Fruit fly (Drosophila melanogaster) whole organism, embryonic: ENCODE data around the gene CG14402.
A peak's percentile ranks its signal among the peaks of the same experiment; 100 is the strongest.

Source experiments
- Asciz ChIP-seq: fragments of 200-800 bp; sonication (Bioruptor generic); optimal IDR thresholded peaks from 2 replicates; lab custom pipeline; 2017; ENCODE audit warnings: missing biosample characterization, mild to moderate bottlenecking, missing genetic modification characterization, missing genetic modification reagents
- Atf3 ChIP-seq: fragments of 200-800 bp; sonication (Bioruptor generic); optimal IDR thresholded peaks from 3 replicates; lab custom pipeline; 2016; ENCODE audit warnings: missing biosample characterization, missing genetic modification characterization
- CG10267 ChIP-seq: fragments of 200-800 bp; sonication (Bioruptor generic); optimal IDR thresholded peaks from 2 replicates; lab custom pipeline; 2018; ENCODE audit warnings: missing biosample characterization, mild to moderate bottlenecking, missing genetic modification characterization, moderate library complexity
- CG10979 ChIP-seq: fragments of 200-800 bp; sonication (Bioruptor generic); optimal IDR thresholded peaks from 2 replicates; lab custom pipeline; 2018; ENCODE audit warnings: missing biosample characterization, mild to moderate bottlenecking, missing genetic modification characterization, moderate library complexity
- CG11085 ChIP-seq: fragments of 200-800 bp; sonication (Bioruptor generic); IDR thresholded peaks from 2 replicates; pipeline ENCODE4 v1.3.6; 2022; ENCODE audit warnings: missing biosample characterization, missing genetic modification characterization
- CG12219 ChIP-seq: fragments of 200-800 bp; sonication (Bioruptor generic); optimal IDR thresholded peaks from 3 replicates; lab custom pipeline; 2018; ENCODE audit warnings: missing biosample characterization, mild to moderate bottlenecking, missing genetic modification characterization
- CG1529 ChIP-seq: fragments of 200-800 bp; sonication (Bioruptor generic); optimal IDR thresholded peaks from 3 replicates; lab custom pipeline; 2018; ENCODE audit warnings: missing biosample characterization, missing genetic modification characterization
- CG1603 ChIP-seq: fragments of 200-800 bp; sonication (Bioruptor generic); optimal IDR thresholded peaks from 2 replicates; lab custom pipeline; 2019; ENCODE audit warnings: missing biosample characterization, mild to moderate bottlenecking, missing genetic modification characterization, moderate library complexity
- CG16815 ChIP-seq: fragments of 200-800 bp; sonication (Bioruptor generic); optimal IDR thresholded peaks from 3 replicates; lab custom pipeline; 2017; ENCODE audit warnings: missing biosample characterization, mild to moderate bottlenecking, missing genetic modification characterization
- CG17328 ChIP-seq: fragments of 200-800 bp; sonication (Bioruptor generic); IDR thresholded peaks from 2 replicates; pipeline ENCODE4 v1.3.6; 2022; ENCODE audit warnings: missing biosample characterization, missing genetic modification characterization
- CG18764 ChIP-seq: fragments of 200-800 bp; sonication (Bioruptor generic); optimal IDR thresholded peaks from 3 replicates; lab custom pipeline; 2016; ENCODE audit warnings: missing biosample characterization, missing genetic modification characterization
- CG2199 ChIP-seq: fragments of 200-800 bp; sonication (Bioruptor generic); IDR thresholded peaks from 3 replicates; pipeline ENCODE4 v1.3.6; 2022; ENCODE audit warnings: missing biosample characterization, missing genetic modification characterization
- CG32532 ChIP-seq: fragments of 200-800 bp; sonication (Bioruptor generic); IDR thresholded peaks from 2 replicates; pipeline ENCODE4 v1.3.6; 2022; ENCODE audit warnings: missing biosample characterization, missing genetic modification characterization
- CG3281 ChIP-seq: fragments of 200-800 bp; sonication (Bioruptor generic); optimal IDR thresholded peaks from 3 replicates; lab custom pipeline; 2017; ENCODE audit warnings: missing biosample characterization, mild to moderate bottlenecking, missing genetic modification characterization
- CG3838 ChIP-seq: fragments of 200-800 bp; sonication (Bioruptor generic); optimal IDR thresholded peaks from 3 replicates; lab custom pipeline; 2016; ENCODE audit warnings: missing biosample characterization, missing genetic modification characterization
- CG3995 ChIP-seq: fragments of 200-800 bp; sonication (Bioruptor generic); optimal IDR thresholded peaks from 3 replicates; lab custom pipeline; 2016; ENCODE audit warnings: missing biosample characterization, missing genetic modification characterization
- CG4854 ChIP-seq: fragments of 200-800 bp; sonication (Bioruptor generic); optimal IDR thresholded peaks from 2 replicates; lab custom pipeline; 2016; ENCODE audit warnings: missing biosample characterization, missing genetic modification characterization, inconsistent platforms
- CG5180 ChIP-seq: fragments of 200-800 bp; sonication (Bioruptor generic); optimal IDR thresholded peaks from 3 replicates; lab custom pipeline; 2017; ENCODE audit warnings: missing biosample characterization, missing genetic modification characterization, mild to moderate bottlenecking, moderate library complexity, missing genetic modification reagents
- CG6254 ChIP-seq: fragments of 200-800 bp; sonication (Bioruptor generic); optimal IDR thresholded peaks from 3 replicates; lab custom pipeline; 2017; ENCODE audit warnings: mild to moderate bottlenecking, missing biosample characterization, missing genetic modification reagents, missing genetic modification characterization
- CG6683 ChIP-seq: fragments of 200-800 bp; sonication (Bioruptor generic); optimal IDR thresholded peaks from 2 replicates; lab custom pipeline; 2017; ENCODE audit warnings: missing biosample characterization, mild to moderate bottlenecking, missing genetic modification characterization, missing genetic modification reagents
- CG8290 ChIP-seq, 3 experiments: fragments of 200-800 bp; sonication (Bioruptor generic); optimal IDR thresholded peaks; 2 replicates each; lab custom pipeline; 2016 to 2019; ENCODE audit warnings: missing biosample characterization in 3 of 3, missing genetic modification characterization in 3 of 3, mild to moderate bottlenecking in 2 of 3, moderate library complexity in 1 of 3
- CG8478 ChIP-seq: fragments of >200 bp; optimal IDR thresholded peaks from 2 replicates; lab custom pipeline; 2018
- CrebB ChIP-seq: fragments of 200-800 bp; sonication (Bioruptor generic); optimal IDR thresholded peaks from 3 replicates; lab custom pipeline; 2018; ENCODE audit warnings: missing biosample characterization, mild to moderate bottlenecking, missing genetic modification characterization
- Deaf1 ChIP-seq: fragments of 200-800 bp; optimal IDR thresholded peaks from 3 replicates; lab custom pipeline; 2019; ENCODE audit warnings: missing biosample characterization, mild to moderate bottlenecking, missing genetic modification characterization, moderate library complexity
- Dfd ChIP-seq, 2 experiments: fragments of >200 bp; optimal IDR thresholded peaks; 2 replicates each; lab custom pipeline; 2017; ENCODE audit warnings: missing biosample characterization in 2 of 2, missing genetic modification characterization in 2 of 2
- Dll ChIP-seq: fragments of 200-800 bp; sonication (Bioruptor generic); IDR thresholded peaks from 4 replicates; pipeline ENCODE4 v1.3.6; 2022; ENCODE audit warnings: missing biosample characterization, missing genetic modification characterization; ENCODE audit not compliant: partially characterized antibody
- Ets65A ChIP-seq: fragments of 200-800 bp; sonication (Bioruptor generic); peaks from one replicate; lab custom pipeline; 2016; ENCODE audit warnings: missing biosample characterization, missing genetic modification characterization
- Ets97D ChIP-seq: fragments of 200-800 bp; sonication (Bioruptor generic); optimal IDR thresholded peaks from 3 replicates; lab custom pipeline; 2016; ENCODE audit warnings: missing biosample characterization, missing genetic modification characterization
- HmgD ChIP-seq: fragments of 200-800 bp; sonication (Bioruptor generic); optimal IDR thresholded peaks from 3 replicates; lab custom pipeline; 2016; ENCODE audit warnings: missing biosample characterization, missing genetic modification characterization
- Hr51 ChIP-seq, 2 experiments: fragments of 200-800 bp; sonication (Bioruptor generic); optimal IDR thresholded peaks; 2 replicates in 1 of 2; 3 replicates in 1 of 2; lab custom pipeline; 2016 to 2018; ENCODE audit warnings: missing biosample characterization in 2 of 2, missing genetic modification characterization in 2 of 2, mild to moderate bottlenecking in 1 of 2, moderate library complexity in 1 of 2
- Nf-YB ChIP-seq: fragments of 200-800 bp; sonication (Bioruptor generic); optimal IDR thresholded peaks from 3 replicates; lab custom pipeline; 2019; ENCODE audit warnings: missing biosample characterization, mild to moderate bottlenecking, missing genetic modification characterization, moderate library complexity
- NfI ChIP-seq: fragments of 200-800 bp; sonication (Bioruptor generic); optimal IDR thresholded peaks from 3 replicates; lab custom pipeline; 2018; ENCODE audit warnings: missing biosample characterization, mild to moderate bottlenecking, missing genetic modification characterization, moderate library complexity
- Sin3A ChIP-seq: fragments of >200 bp; optimal IDR thresholded peaks from 2 replicates; lab custom pipeline; 2018
- Sox100B ChIP-seq: fragments of 200-800 bp; sonication (Bioruptor generic); optimal IDR thresholded peaks from 3 replicates; lab custom pipeline; 2018; ENCODE audit warnings: missing biosample characterization, mild to moderate bottlenecking, missing genetic modification characterization
- Trl ChIP-seq, 3 experiments: fragments of >200 bp in 2 of 3; fragments of 200-800 bp in 1 of 3; sonication (Bioruptor generic) in 1 of 3; optimal IDR thresholded peaks; 2 replicates in 1 of 3; 3 replicates in 2 of 3; lab custom pipeline; 2016 to 2017; ENCODE audit warnings: missing biosample characterization in 1 of 3, missing genetic modification characterization in 1 of 3
- chm ChIP-seq: fragments of 200-800 bp; sonication (Bioruptor generic); IDR thresholded peaks from 2 replicates; pipeline ENCODE4 v1.3.6; 2022; ENCODE audit warnings: missing biosample characterization, missing genetic modification characterization
- disco-r ChIP-seq: fragments of 200-800 bp; sonication (Bioruptor generic); optimal IDR thresholded peaks from 2 replicates; lab custom pipeline; 2016; ENCODE audit warnings: missing biosample characterization, missing genetic modification characterization
- dysf ChIP-seq: fragments of 200-800 bp; sonication (Bioruptor generic); IDR thresholded peaks from 3 replicates; pipeline ENCODE4 v1.3.6; 2022; ENCODE audit warnings: missing biosample characterization, missing genetic modification characterization
- fd3F ChIP-seq: fragments of 200-800 bp; sonication (Bioruptor generic); optimal IDR thresholded peaks from 2 replicates; lab custom pipeline; 2018; ENCODE audit warnings: missing biosample characterization, mild to moderate bottlenecking, missing genetic modification characterization, moderate library complexity
- gfzf ChIP-seq: fragments of 200-800 bp; sonication (Bioruptor generic); optimal IDR thresholded peaks from 2 replicates; lab custom pipeline; 2016; ENCODE audit warnings: missing biosample characterization, mild to moderate bottlenecking, missing genetic modification characterization, moderate library complexity
- hth ChIP-seq: fragments of >200 bp; optimal IDR thresholded peaks from 2 replicates; lab custom pipeline; 2017; ENCODE audit warnings: inconsistent platforms
- jigr1 ChIP-seq: fragments of 200-800 bp; sonication (Bioruptor generic); IDR thresholded peaks from 3 replicates; pipeline ENCODE4 v1.3.6; 2022; ENCODE audit warnings: missing biosample characterization, missing genetic modification characterization
- kni ChIP-seq: fragments of 200-800 bp; sonication (Bioruptor generic); optimal IDR thresholded peaks from 3 replicates; lab custom pipeline; 2017; ENCODE audit warnings: mild to moderate bottlenecking, missing biosample characterization, missing genetic modification reagents, missing genetic modification characterization
- nau ChIP-seq: fragments of 200-800 bp; sonication (Bioruptor generic); optimal IDR thresholded peaks from 3 replicates; lab custom pipeline; 2017; ENCODE audit warnings: missing biosample characterization, mild to moderate bottlenecking, missing genetic modification characterization, missing genetic modification reagents
- onecut ChIP-seq: fragments of 200-800 bp; sonication (Bioruptor generic); IDR thresholded peaks from 2 replicates; pipeline ENCODE4 v1.3.6; 2022; ENCODE audit warnings: missing biosample characterization, missing genetic modification characterization
- peb ChIP-seq: fragments of 200-800 bp; sonication (Bioruptor generic); IDR thresholded peaks from 2 replicates; pipeline ENCODE4 v1.3.6; 2022; ENCODE audit warnings: missing biosample characterization, missing genetic modification characterization
- schlank ChIP-seq: fragments of 200-800 bp; sonication (Bioruptor generic); optimal IDR thresholded peaks from 2 replicates; lab custom pipeline; 2018; ENCODE audit warnings: missing biosample characterization, mild to moderate bottlenecking, missing genetic modification characterization
- shn ChIP-seq: fragments of 200-800 bp; sonication (Bioruptor generic); optimal IDR thresholded peaks from 3 replicates; lab custom pipeline; 2016; ENCODE audit warnings: missing biosample characterization, missing genetic modification characterization

CG14402 gene

dm6 chr2L:20823196-20824105 lies 25.6 kb upstream of the CG14402 start (continued):
- no peak for TF ChIP-seq Dfd (GFP tag; optimal IDR thresholded peaks at IDR 0.05; lab: Kevin White, UChicago)
- TF ChIP-seq shn (GFP tag; lab: Kevin White, UChicago) = no peak
- TF ChIP-seq disco-r = no peak
- TF ChIP-seq Hr51 (GFP tag; optimal IDR thresholded peaks at IDR 0.05; lab: Kevin White, UChicago) = peak in 1 of 2 experiments; percentile 24
- TF ChIP-seq Atf3 (GFP tag; lab: Kevin White, UChicago) = no peak
- no peak for TF ChIP-seq CG11085 (GFP tag; lab: Robert Waterston, UW)
- TF ChIP-seq Sox100B (GFP tag; lab: Kevin White, UChicago) = peak; percentile 62
- no peak for TF ChIP-seq CG6683 (GFP tag; lab: Kevin White, UChicago)
- TF ChIP-seq Deaf1 (tag; lab: Kevin White, UChicago) = peak; percentile 29
- TF ChIP-seq Sin3A (lab: Kevin White, UChicago) = no peak
- no peak for TF ChIP-seq NfI (GFP tag; lab: Kevin White, UChicago)
- TF ChIP-seq schlank (tag; lab: Kevin White, UChicago) = no peak
- TF ChIP-seq CG1603 (tag; lab: Kevin White, UChicago) = no peak
- peak; percentile 33; the same call in 1 of the 2 replicates for TF ChIP-seq CG32532
- no peak for TF ChIP-seq CG3838 (GFP tag; lab: Kevin White, UChicago)
- TF ChIP-seq CG10979 = peak; percentile 0
- peak; percentile 93 for TF ChIP-seq CG8478 (lab: Kevin White, UChicago)
- no peak for TF ChIP-seq CG18764
- peak; percentile 95 for TF ChIP-seq CG2199
- TF ChIP-seq CG6254 = no peak
- TF ChIP-seq Nf-YB (GFP tag; lab: Kevin White, UChicago) = no peak
- TF ChIP-seq CG3281 (GFP tag; lab: Kevin White, UChicago) = no peak
- peak; percentile 15 for TF ChIP-seq CG1529 (GFP tag; lab: Kevin White, UChicago)
- no peak for TF ChIP-seq hth
- no peak for TF ChIP-seq CrebB (tag; lab: Kevin White, UChicago)
- TF ChIP-seq kni (GFP tag; lab: Kevin White, UChicago) = peak; percentile 91
- TF ChIP-seq chm (GFP tag; lab: Robert Waterston, UW) = 0 out of 2 replicates have a peak, but pooled peaks have one; percentile 38
- TF ChIP-seq dysf (GFP tag; lab: Robert Waterston, UW) = no peak
- no peak for TF ChIP-seq Trl (optimal IDR thresholded peaks at IDR 0.05; lab: Kevin White, UChicago)
- no peak for TF ChIP-seq Trl (GFP tag; optimal IDR thresholded peaks at IDR 0.05; lab: Kevin White, UChicago)
- TF ChIP-seq CG12219 (GFP tag; lab: Kevin White, UChicago) = no peak
- no peak for TF ChIP-seq peb (GFP tag; lab: Robert Waterston, UW)
- 0 out of 2 replicates have a peak, but pooled peaks have one; percentile 25 for TF ChIP-seq CG17328 (GFP tag; lab: Robert Waterston, UW)
- no peak for TF ChIP-seq nau (GFP tag; lab: Kevin White, UChicago)
- peak; percentile 48 for TF ChIP-seq Ets65A (GFP tag; lab: Kevin White, UChicago)
- TF ChIP-seq CG8290 (GFP tag; optimal IDR thresholded peaks at IDR 0.05; lab: Kevin White, UChicago) = no peak
- TF ChIP-seq CG8290 (tag; optimal IDR thresholded peaks at IDR 0.05; lab: Kevin White, UChicago) = peak in 1 of 2 experiments; percentile 53
- no peak for TF ChIP-seq Ets97D
- TF ChIP-seq Dll (GFP tag; lab: Robert Waterston, UW) = peak; percentile 49; the same call in 2 of the 4 replicates
- no peak for TF ChIP-seq jigr1 (GFP tag; lab: Robert Waterston, UW)
- TF ChIP-seq gfzf = no peak
- TF ChIP-seq Asciz (GFP tag; lab: Kevin White, UChicago) = no peak
- no peak for TF ChIP-seq onecut (GFP tag; lab: Robert Waterston, UW)
- peak; percentile 58 for TF ChIP-seq CG5180 (GFP tag; lab: Kevin White, UChicago)
- TF ChIP-seq CG10267 (tag; lab: Kevin White, UChicago) = peak; percentile 4
- peak; percentile 81 for TF ChIP-seq HmgD (GFP tag; lab: Kevin White, UChicago)
- no peak for TF ChIP-seq CG3995 (GFP tag; lab: Kevin White, UChicago)
- TF ChIP-seq CG16815 = no peak
- no peak for TF ChIP-seq CG4854 (GFP tag; lab: Kevin White, UChicago)
- TF ChIP-seq fd3F (GFP tag; lab: Kevin White, UChicago) = no peak
